Worm (Caenorhabditis elegans) whole organism, late embryonic: ENCODE data around the gene dhhc-6.

Source experiments
- elt-2 ChIP-seq: sonication (generic microtip); optimal IDR thresholded peaks from 2 replicates; lab custom pipeline; 2016; ENCODE audit warnings: missing genetic modification reagents, missing genetic modification characterization, missing compliant biosample characterization
- lin-11 ChIP-seq: fragments of 200-800 bp; sonication (Bioruptor generic); optimal IDR thresholded peaks from 2 replicates; lab custom pipeline; 2018; ENCODE audit warnings: mild to moderate bottlenecking, missing genetic modification characterization, missing compliant biosample characterization
- pax-1 ChIP-seq: fragments of 150-350 bp; optimal IDR thresholded peaks from 2 replicates; lab custom pipeline; 2014; ENCODE audit warnings: missing biosample characterization, missing genetic modification characterization

DNA sequence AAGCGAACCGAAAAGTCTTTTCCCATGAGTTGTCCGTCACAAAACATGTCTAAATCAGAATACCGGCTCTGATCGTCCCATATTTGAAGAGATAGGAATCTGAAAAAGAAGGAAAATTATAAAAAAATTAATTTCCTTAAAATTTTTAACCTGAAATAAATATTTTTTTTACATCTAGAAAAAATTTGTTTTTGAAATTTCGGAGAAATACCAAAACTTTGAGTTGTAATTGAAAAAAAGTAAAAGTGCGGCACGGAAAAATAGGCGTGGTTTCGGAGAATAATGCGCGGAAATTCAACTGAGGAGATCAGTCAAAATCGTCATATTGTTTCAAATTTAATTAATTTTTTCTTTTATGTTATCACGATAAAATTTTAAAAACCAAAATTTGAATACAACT, 35.2 kb upstream of the dhhc-6 start, which contains the start of gene F11A10.6:
- TF ChIP-seq elt-2 (no peak), pax-1 (tag; lab: Kevin White, UChicago) (no peak), lin-11 (tag; lab: Kevin White, UChicago) (no peak)
